Fruit fly (Drosophila melanogaster) whole organism, embryonic: ENCODE data around the gene CG18473.

Experiments
- BtbVII ChIP-seq: fragments of 200-800 bp; sonication (Bioruptor generic); optimal IDR thresholded peaks from 3 replicates; lab custom pipeline; 2017; ENCODE audit warnings: missing biosample characterization, mild to moderate bottlenecking, missing genetic modification characterization
- Bteb2 ChIP-seq: fragments of 200-800 bp; sonication (Bioruptor generic); optimal IDR thresholded peaks from 2 replicates; lab custom pipeline; 2016; ENCODE audit warnings: missing biosample characterization, missing genetic modification characterization
- CG10267 ChIP-seq: fragments of 200-800 bp; sonication (Bioruptor generic); optimal IDR thresholded peaks from 2 replicates; lab custom pipeline; 2018; ENCODE audit warnings: missing biosample characterization, mild to moderate bottlenecking, missing genetic modification characterization, moderate library complexity
- CG10366 ChIP-seq: fragments of 200-800 bp; sonication (Bioruptor generic); IDR thresholded peaks from 2 replicates; pipeline ENCODE4 v1.3.6; 2022; ENCODE audit warnings: missing biosample characterization, missing genetic modification characterization
- CG10431 ChIP-seq: fragments of 200-800 bp; sonication (Bioruptor generic); optimal IDR thresholded peaks from 3 replicates; lab custom pipeline; 2018; ENCODE audit warnings: missing biosample characterization, mild to moderate bottlenecking, missing genetic modification characterization
- CG11504 ChIP-seq: fragments of 200-800 bp; sonication (Bioruptor generic); optimal IDR thresholded peaks from 3 replicates; lab custom pipeline; 2019; ENCODE audit warnings: missing biosample characterization, mild to moderate bottlenecking, missing genetic modification characterization, moderate library complexity
- CG11560 ChIP-seq: fragments of 200-800 bp; sonication (Bioruptor generic); IDR thresholded peaks from 3 replicates; pipeline ENCODE4 v1.3.6; 2022; ENCODE audit warnings: missing biosample characterization, missing genetic modification characterization
- CG12071 ChIP-seq: fragments of 200-800 bp; sonication (Bioruptor generic); optimal IDR thresholded peaks from 3 replicates; lab custom pipeline; 2018; ENCODE audit warnings: missing biosample characterization, mild to moderate bottlenecking, missing genetic modification characterization
- CG13775 ChIP-seq: fragments of 200-800 bp; sonication (Bioruptor generic); optimal IDR thresholded peaks from 3 replicates; lab custom pipeline; 2017; ENCODE audit warnings: missing biosample characterization, mild to moderate bottlenecking, missing genetic modification characterization
- CG14050 ChIP-seq: fragments of 200-800 bp; sonication (Bioruptor generic); IDR thresholded peaks from 3 replicates; pipeline ENCODE4 v1.3.6; 2022; ENCODE audit warnings: missing biosample characterization, missing genetic modification characterization
- CG15514 ChIP-seq: fragments of 200-800 bp; sonication (Bioruptor generic); optimal IDR thresholded peaks from 3 replicates; lab custom pipeline; 2017; ENCODE audit warnings: missing biosample characterization, missing genetic modification characterization, mild to moderate bottlenecking, moderate library complexity, missing genetic modification reagents
- CG17802 ChIP-seq: fragments of 200-800 bp; sonication (Bioruptor generic); optimal IDR thresholded peaks from 2 replicates; lab custom pipeline; 2018; ENCODE audit warnings: missing biosample characterization, mild to moderate bottlenecking, missing genetic modification characterization, moderate library complexity
- CG30431 ChIP-seq: fragments of 200-800 bp; sonication (Bioruptor generic); optimal IDR thresholded peaks from 2 replicates; lab custom pipeline; 2017; ENCODE audit warnings: missing biosample characterization, missing genetic modification characterization
- CG34224 ChIP-seq: fragments of 200-800 bp; sonication (Bioruptor generic); IDR thresholded peaks from 3 replicates; pipeline ENCODE4 v1.3.6; 2022; ENCODE audit warnings: missing biosample characterization, missing genetic modification characterization; ENCODE audit not compliant: partially characterized antibody
- CG7372 ChIP-seq: fragments of 200-800 bp; sonication (Bioruptor generic); IDR thresholded peaks from 2 replicates; pipeline ENCODE4 v1.3.6; 2022; ENCODE audit warnings: missing biosample characterization, missing genetic modification characterization
- CG8944 ChIP-seq: fragments of 200-800 bp; sonication (Bioruptor generic); optimal IDR thresholded peaks from 3 replicates; lab custom pipeline; 2016; ENCODE audit warnings: missing biosample characterization, missing genetic modification characterization
- CoRest ChIP-seq: fragments of 200-800 bp; sonication (Bioruptor generic); optimal IDR thresholded peaks from 3 replicates; lab custom pipeline; 2018; ENCODE audit warnings: missing biosample characterization, mild to moderate bottlenecking, missing genetic modification characterization, moderate library complexity
- Dref ChIP-seq: fragments of 200-800 bp; sonication (Bioruptor generic); IDR thresholded peaks from 2 replicates; pipeline ENCODE4 v1.3.6; 2022; ENCODE audit warnings: missing biosample characterization, missing genetic modification characterization
- E2f2 ChIP-seq: fragments of 200-800 bp; sonication (Bioruptor generic); IDR thresholded peaks from 2 replicates; pipeline ENCODE4 v1.3.6; 2022; ENCODE audit warnings: missing biosample characterization, missing genetic modification characterization
- ERR ChIP-seq: fragments of 200-800 bp; sonication (Bioruptor generic); optimal IDR thresholded peaks from 2 replicates; lab custom pipeline; 2016; ENCODE audit warnings: missing biosample characterization, missing genetic modification characterization
- HHEX ChIP-seq: fragments of 200-800 bp; sonication (Bioruptor generic); optimal IDR thresholded peaks from 3 replicates; lab custom pipeline; 2017; ENCODE audit warnings: missing biosample characterization, mild to moderate bottlenecking, missing genetic modification characterization, missing genetic modification reagents
- Hmr ChIP-seq: fragments of 200-800 bp; sonication (Bioruptor generic); optimal IDR thresholded peaks from 3 replicates; lab custom pipeline; 2017; ENCODE audit warnings: mild to moderate bottlenecking, missing biosample characterization, missing genetic modification reagents, missing genetic modification characterization
- Hr51 ChIP-seq, 2 experiments: fragments of 200-800 bp; sonication (Bioruptor generic); optimal IDR thresholded peaks; 2 replicates in 1 of 2; 3 replicates in 1 of 2; lab custom pipeline; 2016 to 2018; ENCODE audit warnings: missing biosample characterization in 2 of 2, missing genetic modification characterization in 2 of 2, mild to moderate bottlenecking in 1 of 2, moderate library complexity in 1 of 2
- Med ChIP-seq: fragments of 200-800 bp; sonication (Bioruptor generic); peaks from one replicate; lab custom pipeline; 2016; ENCODE audit warnings: missing biosample characterization, missing genetic modification characterization, mild to moderate bottlenecking, inconsistent platforms, moderate library complexity
- Mes4 ChIP-seq: fragments of 200-800 bp; sonication (Bioruptor generic); optimal IDR thresholded peaks from 2 replicates; lab custom pipeline; 2016; ENCODE audit warnings: missing biosample characterization, missing genetic modification characterization
- Opbp ChIP-seq: fragments of 200-800 bp; sonication (Bioruptor generic); IDR thresholded peaks from 3 replicates; pipeline ENCODE4 v1.3.6; 2022; ENCODE audit warnings: missing biosample characterization, missing genetic modification characterization; ENCODE audit not compliant: partially characterized antibody
- Vsx1 ChIP-seq: fragments of 200-800 bp; sonication (Bioruptor generic); optimal IDR thresholded peaks from 2 replicates; lab custom pipeline; 2017; ENCODE audit warnings: missing biosample characterization, mild to moderate bottlenecking, missing genetic modification characterization, missing genetic modification reagents
- YL-1 ChIP-seq: fragments of 200-800 bp; sonication (Bioruptor generic); optimal IDR thresholded peaks from 3 replicates; lab custom pipeline; 2017; ENCODE audit warnings: missing biosample characterization, mild to moderate bottlenecking, missing genetic modification characterization
- ato ChIP-seq: fragments of 200-800 bp; sonication (Bioruptor generic); IDR thresholded peaks from 2 replicates; pipeline ENCODE4 v1.3.6; 2022; ENCODE audit warnings: missing biosample characterization, missing genetic modification characterization; ENCODE audit not compliant: partially characterized antibody
- bab2 ChIP-seq: fragments of 200-800 bp; sonication (Bioruptor generic); optimal IDR thresholded peaks from 2 replicates; lab custom pipeline; 2016; ENCODE audit warnings: missing biosample characterization, missing genetic modification characterization
- bowl ChIP-seq: fragments of 200-800 bp; sonication (Bioruptor generic); IDR thresholded peaks from 2 replicates; pipeline ENCODE4 v1.3.6; 2022; ENCODE audit warnings: missing biosample characterization, missing genetic modification characterization
- btn ChIP-seq: fragments of 200-800 bp; sonication (Bioruptor generic); optimal IDR thresholded peaks from 2 replicates; lab custom pipeline; 2016; ENCODE audit warnings: missing biosample characterization, missing genetic modification characterization
- dysf ChIP-seq: fragments of 200-800 bp; sonication (Bioruptor generic); IDR thresholded peaks from 3 replicates; pipeline ENCODE4 v1.3.6; 2022; ENCODE audit warnings: missing biosample characterization, missing genetic modification characterization
- fd96Cb ChIP-seq: fragments of 200-800 bp; sonication (Bioruptor generic); optimal IDR thresholded peaks from 2 replicates; lab custom pipeline; 2018; ENCODE audit warnings: missing biosample characterization, mild to moderate bottlenecking, missing genetic modification characterization, moderate library complexity
- ftz-f1 ChIP-seq: fragments of 200-800 bp; sonication (Bioruptor generic); optimal IDR thresholded peaks from 2 replicates; lab custom pipeline; 2016; ENCODE audit warnings: missing biosample characterization, missing genetic modification characterization
- fu2 ChIP-seq: fragments of 200-800 bp; sonication (Bioruptor generic); optimal IDR thresholded peaks from 2 replicates; lab custom pipeline; 2016; ENCODE audit warnings: missing biosample characterization, missing genetic modification characterization
- gce ChIP-seq: fragments of 200-800 bp; sonication (Bioruptor generic); IDR thresholded peaks from 3 replicates; pipeline ENCODE4 v1.3.6; 2022; ENCODE audit warnings: missing biosample characterization, missing genetic modification characterization
- gsb-n ChIP-seq: fragments of 200-800 bp; sonication (Bioruptor generic); optimal IDR thresholded peaks from 3 replicates; lab custom pipeline; 2018; ENCODE audit warnings: missing biosample characterization, mild to moderate bottlenecking, missing genetic modification characterization
- mld ChIP-seq: fragments of 200-800 bp; sonication (Bioruptor generic); IDR thresholded peaks from 3 replicates; pipeline ENCODE4 v1.3.6; 2022; ENCODE audit warnings: missing biosample characterization, missing genetic modification characterization; ENCODE audit not compliant: partially characterized antibody
- nerfin-2 ChIP-seq: fragments of 200-800 bp; sonication (Bioruptor generic); IDR thresholded peaks from 2 replicates; pipeline ENCODE4 v1.3.6; 2022; ENCODE audit warnings: missing biosample characterization, missing genetic modification characterization; ENCODE audit not compliant: partially characterized antibody
- oc ChIP-seq: fragments of 200-800 bp; sonication (Bioruptor generic); optimal IDR thresholded peaks from 2 replicates; lab custom pipeline; 2018; ENCODE audit warnings: missing biosample characterization, mild to moderate bottlenecking, missing genetic modification characterization, moderate library complexity
- pnt ChIP-seq: fragments of 200-800 bp; sonication (Bioruptor generic); optimal IDR thresholded peaks from 3 replicates; lab custom pipeline; 2016; ENCODE audit warnings: missing biosample characterization, missing genetic modification characterization
- pros ChIP-seq: fragments of 200-800 bp; sonication (Bioruptor generic); optimal IDR thresholded peaks from 3 replicates; lab custom pipeline; 2019; ENCODE audit warnings: missing biosample characterization, mild to moderate bottlenecking, missing genetic modification characterization, moderate library complexity
- row ChIP-seq: fragments of 200-800 bp; sonication (Bioruptor generic); IDR thresholded peaks from 3 replicates; pipeline ENCODE4 v1.3.6; 2022; ENCODE audit warnings: missing biosample characterization, missing genetic modification characterization
- sd ChIP-seq: fragments of 200-800 bp; sonication (Bioruptor generic); optimal IDR thresholded peaks from 3 replicates; lab custom pipeline; 2018; ENCODE audit warnings: missing biosample characterization, mild to moderate bottlenecking, missing genetic modification characterization, moderate library complexity
- ssp ChIP-seq: fragments of 200-800 bp; sonication (Bioruptor generic); IDR thresholded peaks from 2 replicates; pipeline ENCODE4 v1.3.6; 2022; ENCODE audit warnings: missing biosample characterization, missing genetic modification characterization
- stc ChIP-seq: fragments of 200-800 bp; sonication (Bioruptor generic); IDR thresholded peaks from 2 replicates; pipeline ENCODE4 v1.3.6; 2022; ENCODE audit warnings: missing biosample characterization, missing genetic modification characterization
- tgo ChIP-seq: fragments of 200-800 bp; sonication (Bioruptor generic); IDR thresholded peaks from 3 replicates; pipeline ENCODE4 v1.3.6; 2022; ENCODE audit warnings: missing biosample characterization, missing genetic modification characterization

The CG18473 gene

DNA sequence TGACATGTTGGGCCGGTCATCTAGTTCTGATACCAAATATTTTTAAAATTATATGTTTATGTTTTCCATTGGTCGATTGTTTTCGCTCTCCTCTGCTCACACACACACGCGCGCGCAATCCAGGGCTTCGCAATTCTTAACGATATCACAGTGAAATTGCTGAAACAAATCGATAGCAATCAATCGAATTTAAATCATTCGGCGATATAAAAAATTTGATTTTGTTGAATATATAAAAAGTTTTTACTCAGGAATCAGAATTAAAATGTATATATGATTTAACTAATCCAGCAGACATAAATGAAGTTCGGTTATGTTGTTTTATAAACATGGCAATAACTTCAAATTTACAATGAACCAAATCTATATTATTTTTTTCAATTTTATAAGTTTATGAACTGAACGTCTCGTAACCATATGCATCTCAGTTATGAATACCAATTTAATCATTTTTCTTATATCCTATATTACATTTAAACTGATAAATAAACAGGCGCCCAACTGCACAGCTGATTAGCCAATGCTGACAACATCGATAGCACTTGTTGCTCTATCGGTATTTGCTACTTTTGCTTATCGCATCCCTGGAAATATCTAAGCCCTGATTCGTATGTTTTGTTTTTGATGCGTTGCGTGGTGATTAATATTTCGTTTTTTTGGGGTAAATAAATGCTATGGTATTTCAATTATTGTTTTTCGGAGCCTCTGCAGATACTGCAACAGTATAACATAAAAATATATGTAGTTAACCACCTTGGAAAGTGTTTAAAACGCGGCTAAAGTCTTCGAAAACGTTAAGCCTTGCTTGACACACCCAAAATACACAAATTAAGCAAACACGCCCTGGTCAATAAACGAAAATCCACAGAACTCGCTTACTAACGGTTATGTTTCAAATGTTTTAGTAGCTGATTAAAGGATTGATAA is 28.2 kb upstream of the CG18473 start, which contains the start of the genes Aduk and pasi2 (continued):
- TF ChIP-seq CG10267 (peak; percentile 55), Dref (GFP tag; lab: Robert Waterston, UW) (peak; percentile 90), Mes4 (GFP tag; lab: Kevin White, UChicago) (peak; percentile 4), Hr51 (GFP tag; optimal IDR thresholded peaks at IDR 0.05; lab: Kevin White, UChicago) (no peak), CG17802 (tag; lab: Kevin White, UChicago) (peak; percentile 41), dysf (no peak), Bteb2 (GFP tag; lab: Kevin White, UChicago) (no peak), CG13775 (GFP tag; lab: Kevin White, UChicago) (no peak), fd96Cb (tag; lab: Kevin White, UChicago) (no peak), ato (GFP tag; lab: Robert Waterston, UW) (peak; percentile 65), Hmr (GFP tag; lab: Kevin White, UChicago) (no peak), Opbp (GFP tag; lab: Robert Waterston, UW) (peak; percentile 83), CG7372 (GFP tag; lab: Robert Waterston, UW) (no peak), HHEX (GFP tag; lab: Kevin White, UChicago) (no peak), sd (peak; percentile 87), fu2 (no peak), CG12071 (GFP tag; lab: Kevin White, UChicago) (no peak), pros (no peak), CG10366 (no peak), CG10431 (GFP tag; lab: Kevin White, UChicago) (no peak), row (GFP tag; lab: Robert Waterston, UW) (peak; percentile 40; the same call in 2 of the 3 replicates), CG11504 (tag; lab: Kevin White, UChicago) (peak; percentile 9), CG11560 (tag; lab: Robert Waterston, UW) (no peak), E2f2 (GFP tag; lab: Robert Waterston, UW) (peak; percentile 93), bab2 (GFP tag; lab: Kevin White, UChicago) (peak; percentile 22), Med (peak; percentile 87), stc (GFP tag; lab: Robert Waterston, UW) (no peak), BtbVII (no peak), CG8944 (GFP tag; lab: Kevin White, UChicago) (no peak), oc (tag; lab: Kevin White, UChicago) (peak; percentile 33), ftz-f1 (GFP tag; lab: Kevin White, UChicago) (no peak), ssp (GFP tag; lab: Robert Waterston, UW) (no peak), CG14050 (GFP tag; lab: Robert Waterston, UW) (no peak), CG34224 (GFP tag; lab: Robert Waterston, UW) (peak; percentile 76), CoRest (peak; percentile 45), bowl (GFP tag; lab: Robert Waterston, UW) (no peak), gce (no peak), pnt (GFP tag; lab: Kevin White, UChicago) (no peak), nerfin-2 (GFP tag; lab: Robert Waterston, UW) (peak; percentile 11; the same call in 1 of the 2 replicates), CG30431 (GFP tag; lab: Kevin White, UChicago) (no peak), gsb-n (no peak), YL-1 (GFP tag; lab: Kevin White, UChicago) (peak; percentile 84), tgo (GFP tag; lab: Robert Waterston, UW) (no peak), mld (GFP tag; lab: Robert Waterston, UW) (peak; percentile 71), Vsx1 (GFP tag; lab: Kevin White, UChicago) (peak; percentile 84), CG15514 (GFP tag; lab: Kevin White, UChicago) (peak; percentile 68), btn (GFP tag; lab: Kevin White, UChicago) (no peak), ERR (GFP tag; lab: Kevin White, UChicago) (no peak)
